Fruit fly (Drosophila melanogaster) S2 (cell line): ENCODE measurements around the gene CG4238.
A peak's percentile ranks its signal among the peaks of the same experiment; 100 is the strongest.

ENCODE experiments used
- CG8478 ChIP-seq: fragments of >200 bp; optimal IDR thresholded peaks from 2 replicates; lab custom pipeline; 2018
- CTCF ChIP-seq, 2 experiments: fragments of >200 bp; optimal IDR thresholded peaks; 2 replicates each; lab custom pipeline; 2018

CG4238 gene

dm6 chr2L:2022823-2023222 lies 13.2 kb downstream of the CG4238 start:
- TF ChIP-seq CTCF (optimal IDR thresholded peaks at IDR 0.05; lab: Kevin White, UChicago) (no peak), CG8478 (no peak)

- no peak for TF ChIP-seq CTCF (optimal IDR thresholded peaks at IDR 0.05; lab: Kevin White, UChicago)
Observed at dm6 chr2L:2031522-2031921, 21.9 kb downstream of the CG4238 start.

- TF ChIP-seq CG8478 (no peak), CTCF (optimal IDR thresholded peaks at IDR 0.05; lab: Kevin White, UChicago) (no peak)
Observed at dm6 chr2L:2032076-2032475, 22.4 kb downstream of the CG4238 start.

- TF ChIP-seq CG8478: no peak
Observed at dm6 chr2L:2035941-2036340, 26.3 kb downstream of the CG4238 start, which contains the start of gene CG42296. Gene CG42296 (minus strand): TSS chr2L:2036041.

dm6 chr2L:2037165-2037550 lies 27.5 kb downstream of the CG4238 start, which contains the start of gene lectin-22C:
Gene lectin-22C (minus strand): TSS chr2L:2037265.
- TF ChIP-seq CTCF (optimal IDR thresholded peaks at IDR 0.05; lab: Kevin White, UChicago) (no peak), CG8478 (no peak)

dm6 chr2L:2037551-2038252 lies 28.0 kb downstream of the CG4238 start:
- TF ChIP-seq CTCF (optimal IDR thresholded peaks at IDR 0.05; lab: Kevin White, UChicago) (peak; percentile 63 to 68), CG8478 (no peak)

- TF ChIP-seq CTCF (optimal IDR thresholded peaks at IDR 0.05; lab: Kevin White, UChicago): no peak
- no peak for TF ChIP-seq CG8478
Observed at dm6 chr2L:2038253-2038955, 28.7 kb downstream of the CG4238 start.

dm6 chr2L:2038956-2039263 lies 29.3 kb downstream of the CG4238 start:
- TF ChIP-seq CG8478 (no peak), CTCF (optimal IDR thresholded peaks at IDR 0.05; lab: Kevin White, UChicago) (no peak)

dm6 chr2L:2039458-2039857 lies 29.8 kb downstream of the CG4238 start:
- no peak for TF ChIP-seq CG8478

- no peak for TF ChIP-seq CTCF (optimal IDR thresholded peaks at IDR 0.05; lab: Kevin White, UChicago)
- no peak for TF ChIP-seq CG8478
Observed at dm6 chr2L:2042072-2042471, 32.4 kb downstream of the CG4238 start.

dm6 chr2L:2044826-2045225 lies 35.2 kb downstream of the CG4238 start:
- TF ChIP-seq CTCF (optimal IDR thresholded peaks at IDR 0.05; lab: Kevin White, UChicago) (no peak), CG8478 (no peak)

- no peak for TF ChIP-seq CG8478
- TF ChIP-seq CTCF (optimal IDR thresholded peaks at IDR 0.05; lab: Kevin White, UChicago): peak in 1 of 2 experiments; percentile 23
Observed at dm6 chr2L:2045265-2045664, 35.6 kb downstream of the CG4238 start, which contains the start of gene Kebab. Gene Kebab (plus strand): TSS chr2L:2045494.

- no peak for TF ChIP-seq CTCF (optimal IDR thresholded peaks at IDR 0.05; lab: Kevin White, UChicago)
- no peak for TF ChIP-seq CG8478
Observed at dm6 chr2L:2054289-2054688, 44.6 kb downstream of the CG4238 start, which contains the start of gene Or22c. Gene Or22c (plus strand): TSS chr2L:2054589.

dm6 chr2L:2072970-2073369 lies 63.3 kb downstream of the CG4238 start:
- TF ChIP-seq CG8478: no peak
- no peak for TF ChIP-seq CTCF (optimal IDR thresholded peaks at IDR 0.05; lab: Kevin White, UChicago)

- TF ChIP-seq CTCF (optimal IDR thresholded peaks at IDR 0.05; lab: Kevin White, UChicago) (no peak), CG8478 (no peak)
Observed at dm6 chr2L:2079619-2080018, 70.0 kb downstream of the CG4238 start, which contains the start of gene CG12674. Gene CG12674 (plus strand): TSS chr2L:2079919.
